Worm (Caenorhabditis elegans) whole organism, mixed stage, embryonic: ENCODE measurements around the gene chtb-1.

Source experiments
- elt-3 ChIP-seq: fragments of 150-350 bp; optimal IDR thresholded peaks from 2 replicates; lab custom pipeline; 2014; ENCODE audit warnings: missing biosample characterization, missing genetic modification characterization
- lin-13 ChIP-seq: fragments of 150-350 bp; optimal IDR thresholded peaks from 2 replicates; lab custom pipeline; 2014; ENCODE audit warnings: missing biosample characterization, missing genetic modification characterization
- nhr-237 ChIP-seq: fragments of 150-350 bp; optimal IDR thresholded peaks from 2 replicates; lab custom pipeline; 2014; ENCODE audit warnings: missing biosample characterization, missing genetic modification characterization
- unc-39 ChIP-seq: fragments of 150-350 bp; optimal IDR thresholded peaks from 2 replicates; lab custom pipeline; 2014; ENCODE audit warnings: missing biosample characterization, missing genetic modification characterization
- ztf-11 ChIP-seq: fragments of 150-350 bp; optimal IDR thresholded peaks from 2 replicates; lab custom pipeline; 2014; ENCODE audit warnings: missing biosample characterization, missing genetic modification characterization

- TF ChIP-seq ztf-11 (no peak), nhr-237 (no peak), unc-39 (tag; lab: Kevin White, UChicago) (no peak), lin-13 (no peak), elt-3 (no peak)
These were observed 26.0 kb downstream of the chtb-1 start, which contains the start of gene C40H1.3 for ce11 chrIII:9329266-9329665.
